Worm (Caenorhabditis elegans) whole organism, L2 larva: ENCODE measurements around the gene ZC487.1.

Experiments
- F13H6.1 ChIP-seq: sonication (generic microtip); optimal IDR thresholded peaks from 2 replicates; lab custom pipeline; 2016; ENCODE audit warnings: missing genetic modification characterization, missing compliant biosample characterization
- blmp-1 ChIP-seq: sonication (generic microtip); optimal IDR thresholded peaks from 2 replicates; lab custom pipeline; 2017; ENCODE audit warnings: missing genetic modification characterization, mild to moderate bottlenecking, missing compliant biosample characterization, antibody characterized with exemption, moderate library complexity; ENCODE audit not compliant: insufficient read depth
- elt-3 ChIP-seq: sonication (generic microtip); optimal IDR thresholded peaks from 2 replicates; lab custom pipeline; 2017; ENCODE audit warnings: missing biosample characterization, missing genetic modification characterization
- lin-39 ChIP-seq: fragments of 150-350 bp; optimal IDR thresholded peaks from 2 replicates; lab custom pipeline; 2014; ENCODE audit warnings: missing biosample characterization, missing genetic modification reagents, missing genetic modification characterization
- mab-5 ChIP-seq: fragments of 150-350 bp; optimal IDR thresholded peaks from 2 replicates; lab custom pipeline; 2014; ENCODE audit warnings: missing biosample characterization, missing genetic modification characterization
- nhr-10 ChIP-seq: sonication (generic microtip); optimal IDR thresholded peaks from 2 replicates; lab custom pipeline; 2017; ENCODE audit warnings: missing biosample characterization, missing genetic modification characterization
- nhr-237 ChIP-seq: fragments of 150-350 bp; optimal IDR thresholded peaks from 2 replicates; lab custom pipeline; 2014; ENCODE audit warnings: missing biosample characterization, missing genetic modification characterization
- nhr-25 ChIP-seq: fragments of 150-350 bp; sonication (generic microtip); optimal IDR thresholded peaks from 3 replicates; lab custom pipeline; 2014; ENCODE audit warnings: missing biosample characterization, missing genetic modification characterization
- sem-4 ChIP-seq: fragments of 150-350 bp; optimal IDR thresholded peaks from 2 replicates; lab custom pipeline; 2014; ENCODE audit warnings: missing biosample characterization, missing genetic modification reagents, missing genetic modification characterization
- sma-3 ChIP-seq: sonication (generic microtip); optimal IDR thresholded peaks from 2 replicates; lab custom pipeline; 2016; ENCODE audit warnings: missing genetic modification reagents, missing genetic modification characterization, missing compliant biosample characterization
- snpc-4 ChIP-seq: fragments of 150-350 bp; optimal IDR thresholded peaks from 2 replicates; lab custom pipeline; 2014; ENCODE audit warnings: missing biosample characterization, missing genetic modification characterization
- unc-62 ChIP-seq: fragments of 150-350 bp; optimal IDR thresholded peaks from 2 replicates; lab custom pipeline; 2014; ENCODE audit warnings: missing biosample characterization, missing genetic modification reagents, missing genetic modification characterization
- zag-1 ChIP-seq: fragments of 150-350 bp; optimal IDR thresholded peaks from 2 replicates; lab custom pipeline; 2014; ENCODE audit warnings: missing biosample characterization, missing genetic modification characterization
- ztf-11 ChIP-seq: sonication (generic microtip); optimal IDR thresholded peaks from 2 replicates; lab custom pipeline; 2017; ENCODE audit warnings: missing biosample characterization, missing genetic modification characterization

- TF ChIP-seq nhr-237, result no peak
- TF ChIP-seq nhr-10 (tag; lab: Kevin White, UChicago), result no peak
- no peak for TF ChIP-seq lin-39 (tag; lab: Kevin White, UChicago)
- no peak for TF ChIP-seq F13H6.1
- no peak for TF ChIP-seq elt-3
- TF ChIP-seq mab-5 (tag; lab: Kevin White, UChicago), result no peak
- no peak for TF ChIP-seq snpc-4 (tag; lab: Kevin White, UChicago)
- no peak for TF ChIP-seq nhr-25
- no peak for TF ChIP-seq zag-1
- TF ChIP-seq sma-3, result no peak
- no peak for TF ChIP-seq blmp-1
- TF ChIP-seq sem-4 (tag; lab: Kevin White, UChicago), result no peak
- TF ChIP-seq unc-62, result no peak
- TF ChIP-seq ztf-11 (tag; lab: Kevin White, UChicago), result no peak
Measured at ce11 chrV:6767576-6767975, 40.3 kb downstream of the ZC487.1 start.
